Worm (Caenorhabditis elegans): ENCODE measurements around the gene gss-1.

gss-1 gene

ce11 chrII:9441838-9442237, 25.6 kb upstream of the gss-1 start, which contains the start of gene chil-16:
chil-16 (minus strand) TSS chrII:9441938.
- TF ChIP-seq blmp-1 (tag; optimal IDR thresholded peaks at IDR 0.05) (no peak), ztf-4 (tag; optimal IDR thresholded peaks at IDR 0.05) (no peak)

DNA sequence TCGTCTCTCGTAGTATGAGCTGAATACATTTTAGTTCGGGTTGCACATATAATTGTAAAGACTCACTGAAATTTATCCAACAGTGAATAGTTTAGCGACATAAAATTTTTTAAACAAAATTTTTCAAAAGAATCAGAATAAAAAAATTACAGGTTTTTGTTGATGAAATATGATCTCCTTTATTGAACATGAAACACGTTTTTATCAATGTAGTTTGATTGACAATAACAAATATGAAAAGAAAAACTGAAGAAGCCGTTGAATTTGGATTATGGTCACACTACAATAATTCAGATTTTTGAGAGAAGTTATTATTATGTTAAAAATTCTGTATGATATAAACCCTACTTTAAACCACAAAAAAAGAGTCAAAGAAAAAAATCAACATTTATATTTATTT, 23.8 kb upstream of the gss-1 start, which contains the start of gene chil-17:
Gene chil-17 (minus strand): TSS at position 101 of the 400 bp plus-strand sequence.
- TF ChIP-seq fkh-10 (GFP tag; optimal IDR thresholded peaks at IDR 0.05) (no peak), pqm-1 (tag; optimal IDR thresholded peaks at IDR 0.05) (no peak), nhr-85 (tag) (no peak), snu-23 (GFP tag; optimal IDR thresholded peaks at IDR 0.05) (no peak), xbp-1 (tag; optimal IDR thresholded peaks at IDR 0.05) (no peak), efl-3 (GFP tag; optimal IDR thresholded peaks at IDR 0.05) (no peak), ama-1 (optimal IDR thresholded peaks at IDR 0.05) (no peak), ceh-90 (tag; optimal IDR thresholded peaks at IDR 0.05) (no peak), aha-1 (tag; optimal IDR thresholded peaks at IDR 0.05) (no peak), aly-2 (tag; optimal IDR thresholded peaks at IDR 0.05) (no peak), nhr-237 (tag; optimal IDR thresholded peaks at IDR 0.05) (no peak), lin-14 (GFP tag; optimal IDR thresholded peaks at IDR 0.05) (no peak), ets-5 (GFP tag; IDR thresholded peaks at IDR 0.05) (no peak), elt-2 (tag; optimal IDR thresholded peaks at IDR 0.05) (no peak), ceh-82 (tag; optimal IDR thresholded peaks at IDR 0.05) (no peak), nhr-28 (tag; optimal IDR thresholded peaks at IDR 0.05) (no peak), mep-1 (tag; optimal IDR thresholded peaks at IDR 0.05) (no peak)

DNA sequence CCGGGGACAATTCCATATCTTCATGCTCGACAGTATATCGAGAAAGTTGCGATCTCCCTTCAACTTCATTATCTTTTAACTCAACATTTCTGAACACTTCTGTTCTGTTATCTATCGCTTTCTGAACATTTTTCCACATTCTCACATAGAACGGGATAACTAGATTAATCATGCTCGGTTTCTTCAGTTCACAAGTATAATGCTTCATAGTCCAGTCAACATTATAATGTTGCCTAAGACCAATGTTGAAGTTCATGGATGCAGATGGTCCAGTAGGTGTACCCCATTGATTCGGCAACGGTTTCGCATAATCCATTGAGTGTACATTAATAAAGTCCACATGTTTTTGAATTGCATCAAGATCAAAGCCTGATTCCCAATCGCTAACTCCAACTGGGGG, 22.6 kb upstream of the gss-1 start:
- TF ChIP-seq egl-13 (tag; optimal IDR thresholded peaks at IDR 0.05) (no peak), mdl-1 (tag; optimal IDR thresholded peaks at IDR 0.05) (no peak), nhr-12 (tag; optimal IDR thresholded peaks at IDR 0.05) (no peak), C04F5.9 (tag; optimal IDR thresholded peaks at IDR 0.05) (no peak), nhr-90 (tag; optimal IDR thresholded peaks at IDR 0.05; ENCODE audit: poor library complexity) (no peak), Y116A8C.19 (tag; optimal IDR thresholded peaks at IDR 0.05; ENCODE audit: borderline replicate concordance) (no peak), pax-3 (tag; optimal IDR thresholded peaks at IDR 0.05) (no peak), blmp-1 (tag; optimal IDR thresholded peaks at IDR 0.05) (no peak), irx-1 (tag; optimal IDR thresholded peaks at IDR 0.05) (no peak), rnt-1 (tag; optimal IDR thresholded peaks at IDR 0.05) (no peak), elt-2 (tag; optimal IDR thresholded peaks at IDR 0.05) (no peak)

- peak in 1 of 2 experiments; percentile 0 for TF ChIP-seq lin-35 (GFP tag; optimal IDR thresholded peaks at IDR 0.05)
- TF ChIP-seq irx-1 (tag; optimal IDR thresholded peaks at IDR 0.05): no peak
- no peak for TF ChIP-seq efl-1 (optimal IDR thresholded peaks at IDR 0.05)
- TF ChIP-seq efl-1 (GFP tag; optimal IDR thresholded peaks at IDR 0.05 in 1 of 2): no peak
- TF ChIP-seq blmp-1 (tag; optimal IDR thresholded peaks at IDR 0.05): peak; percentile 9
- TF ChIP-seq elt-3 (tag; optimal IDR thresholded peaks at IDR 0.05): peak in 1 of 6 experiments; percentile 33
These were observed 22.0 kb upstream of the gss-1 start, which contains the start of gene chil-13 for ce11 chrII:9438227-9438626. chil-13 (minus strand) TSS chrII:9438327.

DNA sequence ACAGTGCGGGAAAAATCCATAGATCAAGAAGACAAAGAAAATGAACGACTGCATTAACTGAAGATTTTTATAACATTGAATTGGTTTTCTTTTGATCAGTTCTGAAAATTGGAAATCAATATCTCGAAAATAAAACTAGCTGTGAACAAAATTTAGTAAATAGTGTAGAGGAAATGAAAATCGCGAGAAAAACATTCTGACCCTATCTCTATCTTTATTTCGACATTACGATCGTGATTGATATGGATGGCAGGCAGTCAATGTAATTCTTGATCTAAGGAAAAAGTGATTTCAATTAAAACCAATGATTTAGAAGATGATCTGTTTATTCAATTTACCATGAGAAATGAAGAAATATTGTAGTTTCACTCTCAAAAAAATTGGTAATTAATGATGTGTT, 19.8 kb upstream of the gss-1 start, which contains the start of gene kin-16:
Gene kin-16 (minus strand): TSS at position 101 of the 400 bp plus-strand sequence.
- TF ChIP-seq blmp-1 (tag; optimal IDR thresholded peaks at IDR 0.05): peak; percentile 30
- TF ChIP-seq fos-1 (tag; optimal IDR thresholded peaks at IDR 0.05): no peak
- peak in 1 of 6 experiments; percentile 46 for TF ChIP-seq elt-3 (tag; optimal IDR thresholded peaks at IDR 0.05)
- no peak for TF ChIP-seq ceh-63 (GFP tag; optimal IDR thresholded peaks at IDR 0.05)
- TF ChIP-seq hlh-17 (GFP tag; optimal IDR thresholded peaks at IDR 0.05; ENCODE audit: borderline replicate concordance): no peak
- TF ChIP-seq nhr-19 (GFP tag; conservative IDR thresholded peaks at IDR 0.05): no peak
- peak; percentile 23 for TF ChIP-seq nhr-20 (tag; optimal IDR thresholded peaks at IDR 0.05)
- no peak for TF ChIP-seq C04F5.9 (tag; optimal IDR thresholded peaks at IDR 0.05)
- TF ChIP-seq fkh-8 (tag; optimal IDR thresholded peaks at IDR 0.05): no peak
- TF ChIP-seq irx-1 (tag; optimal IDR thresholded peaks at IDR 0.05): no peak
- peak; percentile 52 for TF ChIP-seq nhr-85 (tag)
- TF ChIP-seq lsy-2 (tag; optimal IDR thresholded peaks at IDR 0.05): no peak
- no peak for TF ChIP-seq swsn-7 (tag; optimal IDR thresholded peaks at IDR 0.05)
- TF ChIP-seq nhr-11 (tag; optimal IDR thresholded peaks at IDR 0.05): no peak
- TF ChIP-seq hlh-4 (tag; optimal IDR thresholded peaks at IDR 0.05): no peak
- TF ChIP-seq fkh-10 (GFP tag; optimal IDR thresholded peaks at IDR 0.05): no peak
- TF ChIP-seq egl-13 (tag; optimal IDR thresholded peaks at IDR 0.05): no peak
- no peak for TF ChIP-seq zag-1 (tag; optimal IDR thresholded peaks at IDR 0.05)

Measured in whole organism, L1 larva.